Fruit fly (Drosophila melanogaster): ENCODE results near the gene CG33282.
A peak's percentile ranks its signal among the peaks of the same experiment; 100 is the strongest.

DNA sequence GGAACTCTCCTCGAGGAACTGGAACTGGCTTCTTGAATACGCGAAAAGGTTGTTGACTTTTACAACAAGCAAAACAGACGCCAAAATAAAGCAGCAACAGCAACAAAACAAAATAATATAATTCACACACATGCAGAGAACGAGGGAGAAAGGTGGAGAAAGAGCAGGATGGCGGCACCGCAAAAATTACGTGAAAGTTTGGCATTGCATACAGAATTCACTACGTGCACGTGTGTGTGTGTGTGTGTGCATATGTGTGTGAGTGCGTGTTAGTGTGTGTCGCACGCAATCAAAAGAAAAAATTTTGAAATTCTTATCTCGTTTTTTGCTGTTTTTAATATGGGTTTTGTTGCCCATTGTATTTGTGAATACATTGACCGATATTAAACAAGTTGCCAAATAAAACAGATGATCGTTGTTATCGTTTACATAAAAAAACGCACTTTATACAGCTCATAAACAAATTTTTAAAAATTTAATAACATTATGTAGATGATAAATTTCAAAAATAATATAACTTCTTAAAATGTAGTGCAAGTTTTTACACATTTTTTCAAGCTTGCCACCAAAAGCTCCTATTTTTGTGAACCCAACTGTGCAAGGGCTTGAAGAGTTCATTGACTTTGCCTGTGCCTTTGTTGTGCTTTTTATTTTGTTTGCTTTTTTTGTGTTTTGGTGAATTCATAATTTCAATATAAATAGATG lies 13.7 kb downstream of the CG33282 start:
- TF ChIP-seq Hr4 (GFP tag; optimal IDR thresholded peaks at IDR 0.05) (peak; percentile 50), Lpt (GFP tag; optimal IDR thresholded peaks at IDR 0.05) (no peak), achi (GFP tag; optimal IDR thresholded peaks at IDR 0.05) (peak; percentile 57)
